Fruit fly (Drosophila melanogaster) whole organism, embryonic: ENCODE measurements around the gene stet.

Source experiments
- Awh ChIP-seq: fragments of 200-800 bp; sonication (Bioruptor generic); IDR thresholded peaks from 2 replicates; pipeline ENCODE4, ENCODE4 v1.3.6; 2022; ENCODE audit warnings: missing biosample characterization, missing genetic modification characterization
- Blimp-1 ChIP-seq: fragments of 200-800 bp; sonication (Bioruptor generic); optimal IDR thresholded peaks from 3 replicates; lab custom pipeline; 2018; ENCODE audit warnings: missing biosample characterization, missing genetic modification characterization, mild to moderate bottlenecking, moderate library complexity, missing genetic modification reagents
- CG10565 ChIP-seq: fragments of 200-800 bp; sonication (Bioruptor generic); optimal IDR thresholded peaks from 3 replicates; lab custom pipeline; 2016; ENCODE audit warnings: missing biosample characterization, mild to moderate bottlenecking, missing genetic modification characterization
- CG11247 ChIP-seq: fragments of 200-800 bp; sonication (Bioruptor generic); IDR thresholded peaks from 2 replicates; pipeline ENCODE4 v1.3.6; 2022; ENCODE audit warnings: missing biosample characterization, missing genetic modification characterization
- CG11696 ChIP-seq: fragments of 200-800 bp; sonication (Bioruptor generic); IDR thresholded peaks from 2 replicates; pipeline ENCODE4 v1.3.6; 2022; ENCODE audit warnings: missing biosample characterization, missing genetic modification characterization
- CG11723 ChIP-seq: fragments of 200-800 bp; sonication (Bioruptor generic); optimal IDR thresholded peaks from 2 replicates; lab custom pipeline; 2017; ENCODE audit warnings: missing biosample characterization, mild to moderate bottlenecking, missing genetic modification characterization
- CG12769 ChIP-seq: fragments of 200-800 bp; sonication (Bioruptor generic); optimal IDR thresholded peaks from 2 replicates; lab custom pipeline; 2019; ENCODE audit warnings: missing biosample characterization, mild to moderate bottlenecking, missing genetic modification characterization, moderate library complexity
- CG13123 ChIP-seq: fragments of 200-800 bp; sonication (Bioruptor generic); optimal IDR thresholded peaks from 2 replicates; lab custom pipeline; 2016; ENCODE audit warnings: missing biosample characterization, missing genetic modification characterization
- CG16815 ChIP-seq: fragments of 200-800 bp; sonication (Bioruptor generic); optimal IDR thresholded peaks from 3 replicates; lab custom pipeline; 2017; ENCODE audit warnings: missing biosample characterization, mild to moderate bottlenecking, missing genetic modification characterization
- CG2129 ChIP-seq: fragments of 200-800 bp; sonication (Bioruptor generic); IDR thresholded peaks from 2 replicates; pipeline ENCODE4 v1.3.6; 2022; ENCODE audit warnings: missing biosample characterization, missing genetic modification characterization; ENCODE audit not compliant: partially characterized antibody
- CG2712 ChIP-seq: fragments of 200-800 bp; optimal IDR thresholded peaks from 3 replicates; lab custom pipeline; 2019; ENCODE audit warnings: missing biosample characterization, mild to moderate bottlenecking, missing genetic modification characterization, moderate library complexity
- CG3065 ChIP-seq: fragments of 200-800 bp; sonication (Bioruptor generic); optimal IDR thresholded peaks from 2 replicates; lab custom pipeline; 2016; ENCODE audit warnings: missing biosample characterization, missing genetic modification characterization
- CG31388 ChIP-seq: fragments of 200-800 bp; sonication (Bioruptor generic); optimal IDR thresholded peaks from 2 replicates; lab custom pipeline; 2016; ENCODE audit warnings: missing biosample characterization, missing genetic modification characterization
- CG34376 ChIP-seq: fragments of 200-800 bp; sonication (Bioruptor generic); optimal IDR thresholded peaks from 2 replicates; lab custom pipeline; 2018; ENCODE audit warnings: missing biosample characterization, mild to moderate bottlenecking, missing genetic modification characterization
- CG3847 ChIP-seq: fragments of 200-800 bp; sonication (Bioruptor generic); IDR thresholded peaks from 2 replicates; pipeline ENCODE4 v1.3.6; 2022; ENCODE audit warnings: missing biosample characterization, missing genetic modification characterization
- CG5245 ChIP-seq: fragments of 200-800 bp; sonication (Bioruptor generic); optimal IDR thresholded peaks from 3 replicates; lab custom pipeline; 2016; ENCODE audit warnings: missing biosample characterization, missing genetic modification characterization
- CG6254 ChIP-seq: fragments of 200-800 bp; sonication (Bioruptor generic); optimal IDR thresholded peaks from 3 replicates; lab custom pipeline; 2017; ENCODE audit warnings: mild to moderate bottlenecking, missing biosample characterization, missing genetic modification reagents, missing genetic modification characterization
- CG8765 ChIP-seq: fragments of 200-800 bp; sonication (Bioruptor generic); IDR thresholded peaks from 2 replicates; pipeline ENCODE4 v1.3.6; 2022; ENCODE audit warnings: missing biosample characterization, missing genetic modification characterization
- CG8944 ChIP-seq: fragments of 200-800 bp; sonication (Bioruptor generic); optimal IDR thresholded peaks from 3 replicates; lab custom pipeline; 2016; ENCODE audit warnings: missing biosample characterization, missing genetic modification characterization
- CkIIα-i1 ChIP-seq: fragments of 200-800 bp; sonication (Bioruptor generic); IDR thresholded peaks from 2 replicates; pipeline ENCODE4 v1.3.6; 2022; ENCODE audit warnings: missing biosample characterization, missing genetic modification characterization
- Dad ChIP-seq: fragments of 200-800 bp; sonication (Bioruptor generic); optimal IDR thresholded peaks from 3 replicates; lab custom pipeline; 2016; ENCODE audit warnings: missing biosample characterization, missing genetic modification characterization
- E2f2 ChIP-seq: fragments of 200-800 bp; sonication (Bioruptor generic); IDR thresholded peaks from 2 replicates; pipeline ENCODE4 v1.3.6; 2022; ENCODE audit warnings: missing biosample characterization, missing genetic modification characterization
- Ets97D ChIP-seq: fragments of 200-800 bp; sonication (Bioruptor generic); optimal IDR thresholded peaks from 3 replicates; lab custom pipeline; 2016; ENCODE audit warnings: missing biosample characterization, missing genetic modification characterization
- Fer2 ChIP-seq: fragments of 200-800 bp; sonication (Bioruptor generic); optimal IDR thresholded peaks from 2 replicates; lab custom pipeline; 2018; ENCODE audit warnings: missing biosample characterization, mild to moderate bottlenecking, missing genetic modification characterization, moderate library complexity
- Hey ChIP-seq: fragments of 200-800 bp; sonication (Bioruptor generic); optimal IDR thresholded peaks from 3 replicates; lab custom pipeline; 2018; ENCODE audit warnings: missing biosample characterization, mild to moderate bottlenecking, missing genetic modification characterization
- Hmr ChIP-seq: fragments of 200-800 bp; sonication (Bioruptor generic); optimal IDR thresholded peaks from 3 replicates; lab custom pipeline; 2017; ENCODE audit warnings: mild to moderate bottlenecking, missing biosample characterization, missing genetic modification reagents, missing genetic modification characterization
- Hr39 ChIP-seq: fragments of >200 bp; optimal IDR thresholded peaks from 2 replicates; lab custom pipeline; 2017
- Jarid2 ChIP-seq: fragments of 200-800 bp; sonication (Bioruptor generic); optimal IDR thresholded peaks from 3 replicates; lab custom pipeline; 2017; ENCODE audit warnings: mild to moderate bottlenecking, missing biosample characterization, missing genetic modification reagents, missing genetic modification characterization
- Pdp1 ChIP-seq, 2 experiments: fragments of 200-800 bp; sonication (Bioruptor generic); optimal IDR thresholded peaks; 3 replicates each; lab custom pipeline; 2016; ENCODE audit warnings: missing biosample characterization in 2 of 2, missing genetic modification characterization in 2 of 2, mild to moderate bottlenecking in 1 of 2, moderate library complexity in 1 of 2
- abd-A ChIP-seq: fragments of 200-800 bp; sonication (Bioruptor generic); optimal IDR thresholded peaks from 3 replicates; lab custom pipeline; 2019; ENCODE audit warnings: missing biosample characterization, mild to moderate bottlenecking, missing genetic modification characterization, moderate library complexity
- ac ChIP-seq: fragments of 200-800 bp; sonication (Bioruptor generic); optimal IDR thresholded peaks from 3 replicates; lab custom pipeline; 2017; ENCODE audit warnings: missing biosample characterization, mild to moderate bottlenecking, missing genetic modification characterization
- bbx ChIP-seq: fragments of 200-800 bp; sonication (Bioruptor generic); IDR thresholded peaks from 2 replicates; pipeline ENCODE4 v1.3.6; 2022; ENCODE audit warnings: missing biosample characterization, missing genetic modification characterization; ENCODE audit not compliant: partially characterized antibody
- chn ChIP-seq: fragments of 200-800 bp; sonication (Bioruptor generic); optimal IDR thresholded peaks from 2 replicates; lab custom pipeline; 2016; ENCODE audit warnings: missing biosample characterization, missing genetic modification characterization
- dimm ChIP-seq: fragments of 200-800 bp; sonication (Bioruptor generic); IDR thresholded peaks from 2 replicates; pipeline ENCODE4 v1.3.6; 2022; ENCODE audit warnings: missing biosample characterization, missing genetic modification characterization
- dmrt99B ChIP-seq: fragments of 200-800 bp; sonication (Bioruptor generic); optimal IDR thresholded peaks from 2 replicates; lab custom pipeline; 2018; ENCODE audit warnings: missing biosample characterization, mild to moderate bottlenecking, missing genetic modification characterization, moderate library complexity
- fd102C ChIP-seq: fragments of 200-800 bp; sonication (Bioruptor generic); optimal IDR thresholded peaks from 2 replicates; lab custom pipeline; 2018; ENCODE audit warnings: missing biosample characterization, mild to moderate bottlenecking, missing genetic modification characterization, moderate library complexity
- ftz-f1 ChIP-seq: fragments of 200-800 bp; sonication (Bioruptor generic); optimal IDR thresholded peaks from 2 replicates; lab custom pipeline; 2016; ENCODE audit warnings: missing biosample characterization, missing genetic modification characterization
- fu2 ChIP-seq: fragments of 200-800 bp; sonication (Bioruptor generic); optimal IDR thresholded peaks from 2 replicates; lab custom pipeline; 2016; ENCODE audit warnings: missing biosample characterization, missing genetic modification characterization
- gcm ChIP-seq: fragments of 200-800 bp; sonication (Bioruptor generic); optimal IDR thresholded peaks from 2 replicates; lab custom pipeline; 2019; ENCODE audit warnings: missing biosample characterization, mild to moderate bottlenecking, missing genetic modification characterization, moderate library complexity
- gcm2 ChIP-seq: fragments of 200-800 bp; sonication (Bioruptor generic); optimal IDR thresholded peaks from 2 replicates; lab custom pipeline; 2016; ENCODE audit warnings: missing biosample characterization, missing genetic modification characterization
- ham ChIP-seq: fragments of 200-800 bp; sonication (Bioruptor generic); IDR thresholded peaks from 2 replicates; pipeline ENCODE4 v1.3.6; 2022; ENCODE audit warnings: missing biosample characterization, missing genetic modification characterization
- ken ChIP-seq: fragments of 200-800 bp; sonication (Bioruptor generic); IDR thresholded peaks from 3 replicates; pipeline ENCODE4 v1.3.6; 2022; ENCODE audit warnings: missing biosample characterization, missing genetic modification characterization
- knrl ChIP-seq: fragments of 200-800 bp; sonication (Bioruptor generic); IDR thresholded peaks from 3 replicates; pipeline ENCODE4 v1.3.6; 2022; ENCODE audit warnings: missing biosample characterization, missing genetic modification characterization; ENCODE audit not compliant: partially characterized antibody
- lov ChIP-seq, 2 experiments: fragments of 200-800 bp in 1 of 2; fragments of >200 bp in 1 of 2; sonication (Bioruptor generic) in 1 of 2; IDR thresholded peaks in 1 of 2; optimal IDR thresholded peaks in 1 of 2; 2 replicates in 1 of 2; 3 replicates in 1 of 2; pipeline versions ENCODE4 v1.3.6 to Lab custom; 2017 to 2022; ENCODE audit warnings: missing biosample characterization in 1 of 2, missing genetic modification characterization in 1 of 2
- mam ChIP-seq: fragments of 200-800 bp; sonication (Bioruptor generic); optimal IDR thresholded peaks from 3 replicates; lab custom pipeline; 2016; ENCODE audit warnings: missing biosample characterization, missing genetic modification characterization
- mirr ChIP-seq: fragments of 200-800 bp; sonication (Bioruptor generic); optimal IDR thresholded peaks from 3 replicates; lab custom pipeline; 2018; ENCODE audit warnings: missing biosample characterization, mild to moderate bottlenecking, missing genetic modification characterization
- pfk ChIP-seq: fragments of 200-800 bp; sonication (Bioruptor generic); optimal IDR thresholded peaks from 2 replicates; lab custom pipeline; 2018; ENCODE audit warnings: missing biosample characterization, mild to moderate bottlenecking, missing genetic modification characterization, moderate library complexity
- pita ChIP-seq: fragments of 200-800 bp; sonication (Bioruptor generic); optimal IDR thresholded peaks from 2 replicates; lab custom pipeline; 2017; ENCODE audit warnings: missing biosample characterization, mild to moderate bottlenecking, missing genetic modification characterization
- sens-2 ChIP-seq: fragments of 200-800 bp; sonication (Bioruptor generic); IDR thresholded peaks from 2 replicates; pipeline ENCODE4 v1.3.6; 2022; ENCODE audit warnings: missing biosample characterization, missing genetic modification characterization
- shn ChIP-seq: fragments of 200-800 bp; sonication (Bioruptor generic); optimal IDR thresholded peaks from 3 replicates; lab custom pipeline; 2016; ENCODE audit warnings: missing biosample characterization, missing genetic modification characterization
- sob ChIP-seq: fragments of 200-800 bp; sonication (Bioruptor generic); IDR thresholded peaks from 2 replicates; pipeline ENCODE4 v1.3.6; 2022; ENCODE audit warnings: missing biosample characterization, missing genetic modification characterization

Gene stet

dm6 chr3L:1489523-1489922 is at the start of gene stet:
TSS of gene stet (minus strand) at chr3L:1489547.
- TF ChIP-seq lov (optimal IDR thresholded peaks at IDR 0.05; lab: Kevin White, UChicago) (no peak), lov (GFP tag; IDR thresholded peaks at IDR 0.05; lab: Robert Waterston, UW) (no peak), CG3847 (GFP tag; lab: Robert Waterston, UW) (no peak), Awh (peak; percentile 17; the same call in 1 of the 2 replicates), Dad (GFP tag; lab: Kevin White, UChicago) (no peak), mam (no peak), CG11696 (no peak), ftz-f1 (GFP tag; lab: Kevin White, UChicago) (no peak), Jarid2 (GFP tag; lab: Kevin White, UChicago) (no peak), Pdp1 (GFP tag; optimal IDR thresholded peaks at IDR 0.05; lab: Kevin White, UChicago) (peak in 1 of 2 experiments; percentile 67), knrl (GFP tag; lab: Robert Waterston, UW) (no peak), Fer2 (tag; lab: Kevin White, UChicago) (no peak), bbx (GFP tag; lab: Robert Waterston, UW) (0 out of 2 replicates have a peak, but pooled peaks have one; percentile 45), sob (GFP tag; lab: Robert Waterston, UW) (no peak), pita (GFP tag; lab: Kevin White, UChicago) (no peak), CG8944 (no peak), CG8765 (GFP tag; lab: Robert Waterston, UW) (no peak), CG3065 (no peak), ken (GFP tag; lab: Robert Waterston, UW) (no peak), CG6254 (GFP tag; lab: Kevin White, UChicago) (no peak), CG16815 (GFP tag; lab: Kevin White, UChicago) (no peak), shn (no peak), CG11247 (GFP tag; lab: Robert Waterston, UW) (no peak), CG2712 (tag; lab: Kevin White, UChicago) (no peak), mirr (GFP tag; lab: Kevin White, UChicago) (peak; percentile 25), E2f2 (0 out of 2 replicates have a peak, but pooled peaks have one; percentile 6), gcm2 (GFP tag; lab: Kevin White, UChicago) (no peak), sens-2 (GFP tag; lab: Robert Waterston, UW) (no peak), gcm (GFP tag; lab: Kevin White, UChicago) (no peak), ac (GFP tag; lab: Kevin White, UChicago) (no peak), CG11723 (GFP tag; lab: Kevin White, UChicago) (no peak), CG5245 (GFP tag; lab: Kevin White, UChicago) (no peak), chn (GFP tag; lab: Kevin White, UChicago) (no peak), CkIIα-i1 (GFP tag; lab: Robert Waterston, UW) (no peak), dimm (GFP tag; lab: Robert Waterston, UW) (no peak), CG31388 (GFP tag; lab: Kevin White, UChicago) (no peak), Hmr (GFP tag; lab: Kevin White, UChicago) (no peak), fd102C (no peak), dmrt99B (tag; lab: Kevin White, UChicago) (no peak), Blimp-1 (GFP tag; lab: Kevin White, UChicago) (no peak), Ets97D (GFP tag; lab: Kevin White, UChicago) (peak; percentile 11), pfk (no peak), ham (no peak), CG12769 (no peak), CG34376 (GFP tag; lab: Kevin White, UChicago) (peak; percentile 8), Hr39 (lab: Kevin White, UChicago) (no peak), fu2 (GFP tag; lab: Kevin White, UChicago) (no peak), CG2129 (GFP tag; lab: Robert Waterston, UW) (no peak), CG10565 (GFP tag; lab: Kevin White, UChicago) (no peak), CG13123 (GFP tag; lab: Kevin White, UChicago) (no peak), Hey (peak; percentile 20), abd-A (tag; lab: Kevin White, UChicago) (no peak)
